Worm (Caenorhabditis elegans): ENCODE data around the gene F37C4.4.

F37C4.4 gene

ce11 chrIV:3867252-3867651 lies at the start of gene F37C4.4:
F37C4.4 (plus strand) TSS chrIV:3867309.
- TF ChIP-seq rpc-1 (optimal IDR thresholded peaks at IDR 0.05) = no peak
- no peak for TF ChIP-seq rpc-1 (tag; optimal IDR thresholded peaks at IDR 0.05)
- no peak for TF ChIP-seq madf-6 (GFP tag; IDR thresholded peaks at IDR 0.05)
- no peak for TF ChIP-seq pha-4 (tag; optimal IDR thresholded peaks at IDR 0.05)

DNA sequence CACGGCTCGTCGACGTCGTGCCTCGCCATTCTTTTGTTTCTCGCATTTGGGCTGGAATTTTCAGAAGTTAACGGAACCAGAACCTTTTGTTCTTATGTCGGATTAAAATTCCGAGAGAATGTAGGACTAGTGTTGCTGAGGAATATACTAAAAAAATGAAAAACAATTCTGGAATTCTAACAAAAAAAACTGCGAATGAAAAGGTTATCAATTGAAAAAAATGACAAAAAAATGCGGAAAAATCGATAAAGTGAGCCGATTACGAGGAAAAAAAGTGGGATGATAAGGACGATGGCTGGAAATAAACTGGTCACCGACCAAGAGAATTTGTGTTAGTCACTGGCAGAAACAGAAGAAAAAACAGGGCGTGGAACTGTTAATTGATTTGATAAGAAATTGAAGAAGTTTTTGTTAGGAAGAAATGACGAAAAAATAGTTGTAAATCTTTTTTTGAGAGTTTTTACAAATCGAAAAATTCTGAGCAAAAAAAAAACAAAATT lies 47.8 kb upstream of the F37C4.4 start, which contains the start of gene bris-1:
TSS of gene bris-1 (minus strand) at position 51 of the 500 bp plus-strand sequence.
- peak; percentile 88 for TF ChIP-seq nhr-80 (tag; optimal IDR thresholded peaks at IDR 0.05)
- no peak for TF ChIP-seq hlh-26 (GFP tag; conservative IDR thresholded peaks at IDR 0.05)
- 0 out of 2 replicates have a peak, but pooled peaks have one; percentile 14 for TF ChIP-seq ceh-58 (GFP tag; IDR thresholded peaks at IDR 0.05)

ce11 chrIV:3820133-3820532 lies 47.0 kb upstream of the F37C4.4 start:
- TF ChIP-seq hlh-26 (GFP tag; conservative IDR thresholded peaks at IDR 0.05) = no peak
- TF ChIP-seq him-1 (tag; optimal IDR thresholded peaks at IDR 0.05) = no peak
- no peak for TF ChIP-seq Y53F4B.3 (GFP tag; IDR thresholded peaks at IDR 0.05)
- TF ChIP-seq sdz-38 (tag; optimal IDR thresholded peaks at IDR 0.05) = no peak
- no peak for TF ChIP-seq die-1 (tag; optimal IDR thresholded peaks at IDR 0.05)
- no peak for TF ChIP-seq K12H6.12 (tag; optimal IDR thresholded peaks at IDR 0.05)
- TF ChIP-seq nfya-2 (GFP tag; IDR thresholded peaks at IDR 0.05) = no peak

DNA sequence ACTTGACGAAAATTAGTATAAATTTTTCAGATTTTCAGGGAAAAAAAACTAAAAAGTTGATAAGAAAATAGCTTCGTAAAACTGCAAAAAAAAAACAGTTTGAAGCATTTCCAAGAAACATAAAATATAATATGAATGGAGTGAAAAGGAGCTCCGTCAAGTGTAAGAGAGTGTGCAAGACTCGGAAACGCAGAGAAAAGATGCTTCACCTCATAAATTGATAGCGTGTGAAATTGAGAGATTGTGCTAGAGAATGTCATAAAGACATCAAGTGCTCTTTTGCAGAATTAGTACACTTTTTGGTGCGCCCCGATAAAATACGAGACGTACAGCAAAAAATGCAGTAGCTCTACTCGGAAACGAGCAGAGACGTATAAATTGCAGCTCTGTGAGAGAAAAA lies 45.6 kb upstream of the F37C4.4 start:
- TF ChIP-seq hmg-20 (GFP tag; IDR thresholded peaks at IDR 0.05) (no peak), tbp1 (GFP tag; optimal IDR thresholded peaks at IDR 0.05) (no peak), F57A8.1 (GFP tag; optimal IDR thresholded peaks at IDR 0.05) (no peak), nhr-80 (tag; optimal IDR thresholded peaks at IDR 0.05) (peak; percentile 59), lag-1 (GFP tag; IDR thresholded peaks at IDR 0.05) (no peak), C17E4.6 (GFP tag; IDR thresholded peaks at IDR 0.05) (no peak), hmg-1.2 (GFP tag; IDR thresholded peaks at IDR 0.05) (peak; percentile 73), F57C9.4 (tag; optimal IDR thresholded peaks at IDR 0.05) (no peak), ama-1 (optimal IDR thresholded peaks at IDR 0.05) (no peak), ama-1 (GFP tag; optimal IDR thresholded peaks at IDR 0.05) (no peak), attf-6 (GFP tag; IDR thresholded peaks at IDR 0.05) (no peak), attf-5 (GFP tag; optimal IDR thresholded peaks at IDR 0.05) (no peak)

ce11 chrIV:3824720-3825119 lies 42.4 kb upstream of the F37C4.4 start:
- TF ChIP-seq Y95B8A.8 (GFP tag; IDR thresholded peaks at IDR 0.05) (no peak), rpc-1 (optimal IDR thresholded peaks at IDR 0.05) (no peak), rpc-1 (tag; optimal IDR thresholded peaks at IDR 0.05) (no peak), nfya-1 (tag; optimal IDR thresholded peaks at IDR 0.05; ENCODE audit: borderline replicate concordance, insufficient read depth) (no peak), ceh-40 (GFP tag; IDR thresholded peaks at IDR 0.05) (no peak), let-607 (tag; optimal IDR thresholded peaks at IDR 0.05) (no peak), madf-10 (tag; optimal IDR thresholded peaks at IDR 0.05) (no peak), hrde-1 (tag; optimal IDR thresholded peaks at IDR 0.05; ENCODE audit: borderline replicate concordance) (no peak), F22D6.2 (tag; optimal IDR thresholded peaks at IDR 0.05) (no peak), hmg-1.2 (GFP tag; IDR thresholded peaks at IDR 0.05) (peak; percentile 49; the same call in 1 of the 2 replicates)

ce11 chrIV:3825388-3825787 lies 41.7 kb upstream of the F37C4.4 start:
- TF ChIP-seq athp-1 (tag; optimal IDR thresholded peaks at IDR 0.05) = no peak
- no peak for TF ChIP-seq ccch-3 (GFP tag; optimal IDR thresholded peaks at IDR 0.05)
- no peak for TF ChIP-seq rcor-1 (GFP tag; IDR thresholded peaks at IDR 0.05)
- TF ChIP-seq F49E8.2 (tag; optimal IDR thresholded peaks at IDR 0.05; ENCODE audit: insufficient read depth) = no peak
- no peak for TF ChIP-seq F23B12.7 (tag; optimal IDR thresholded peaks at IDR 0.05; ENCODE audit: insufficient read depth)
- TF ChIP-seq K12H6.12 (tag; optimal IDR thresholded peaks at IDR 0.05) = no peak

Data from whole organism, young adult.